Worm (Caenorhabditis elegans): Measurements from ENCODE around the gene sru-1.

ce11 chrIV:9536124-9536523, 47.7 kb downstream of the sru-1 start:
- TF ChIP-seq him-1 (tag; optimal IDR thresholded peaks at IDR 0.05) (no peak), W03F9.2 (tag; optimal IDR thresholded peaks at IDR 0.05) (no peak)
